Worm (Caenorhabditis elegans) whole organism, L4/young adult: ENCODE results near the gene C01G6.4.

Source experiments
- dao-5 ChIP-seq: sonication (generic microtip); optimal IDR thresholded peaks from 2 replicates; lab custom pipeline; 2016; ENCODE audit warnings: missing genotype, missing genetic modification characterization, moderate library complexity, missing compliant biosample characterization
- him-1 ChIP-seq: sonication (generic microtip); optimal IDR thresholded peaks from 2 replicates; lab custom pipeline; 2016; ENCODE audit warnings: missing genotype, missing genetic modification reagents, missing genetic modification characterization, missing compliant biosample characterization

DNA sequence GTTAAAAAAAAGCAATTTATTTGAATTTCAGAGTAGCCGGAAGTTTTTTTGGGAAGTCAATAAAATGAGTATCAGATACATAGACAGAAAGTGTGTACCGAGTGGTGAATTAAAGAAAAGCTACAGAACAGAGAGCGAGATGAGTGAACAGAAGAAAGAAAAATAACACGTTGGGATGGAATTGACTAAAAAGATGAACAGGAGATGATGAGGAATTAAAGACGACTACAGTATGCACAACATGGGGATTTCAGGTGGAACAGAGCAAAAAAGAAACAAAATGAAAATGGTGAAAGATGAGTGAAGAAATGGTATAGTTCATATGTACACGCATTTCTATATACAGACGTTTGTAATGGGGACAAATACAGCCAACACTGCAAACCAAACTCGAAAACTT, 1.6 kb downstream of the C01G6.4 start:
- TF ChIP-seq him-1 (tag; lab: Kevin White, UChicago) (no peak), dao-5 (tag; lab: Kevin White, UChicago) (no peak)
